Worm (Caenorhabditis elegans) whole organism, L1 larva: ENCODE data around the gene Y66D12A.19.

ENCODE experiments used
- C16A3.4 ChIP-seq: fragments of 150-350 bp; optimal IDR thresholded peaks from 2 replicates; lab custom pipeline; 2014; ENCODE audit warnings: missing biosample characterization, missing genetic modification characterization
- ama-1 ChIP-seq: fragments of 150-350 bp; optimal IDR thresholded peaks from 2 replicates; lab custom pipeline; 2014
- ceh-82 ChIP-seq, 3 experiments: fragments of 150-350 bp in 1 of 3; sonication (generic microtip) in 2 of 3; optimal IDR thresholded peaks; 2 replicates each; lab custom pipeline; 2014 to 2017; ENCODE audit warnings: missing biosample characterization in 3 of 3, missing genetic modification characterization in 3 of 3
- fkh-10 ChIP-seq: sonication (generic microtip); optimal IDR thresholded peaks from 2 replicates; lab custom pipeline; 2017; ENCODE audit warnings: missing biosample characterization, missing genetic modification reagents, missing genetic modification characterization
- grh-1 ChIP-seq: fragments of 200-800 bp; sonication (Bioruptor generic); IDR thresholded peaks from 2 replicates; pipeline ENCODE4 v1.3.6; 2022; ENCODE audit warnings: missing genetic modification reagents, missing genetic modification characterization, missing compliant biosample characterization
- hlh-17 ChIP-seq: fragments of 200-800 bp; sonication (Bioruptor generic); optimal IDR thresholded peaks from 2 replicates; lab custom pipeline; 2018; ENCODE audit warnings: missing genetic modification characterization, mild to moderate bottlenecking, missing compliant biosample characterization, moderate library complexity, borderline replicate concordance
- mdl-1 ChIP-seq, 2 experiments: fragments of 150-350 bp; optimal IDR thresholded peaks; 2 replicates each; lab custom pipeline; 2014 to 2017; ENCODE audit warnings: missing biosample characterization in 2 of 2, missing genetic modification characterization in 2 of 2, inconsistent platforms in 1 of 2
- nhr-20 ChIP-seq: sonication (generic microtip); optimal IDR thresholded peaks from 2 replicates; lab custom pipeline; 2016; ENCODE audit warnings: mild to moderate bottlenecking, missing genetic modification characterization, missing compliant biosample characterization
- nhr-90 ChIP-seq: sonication (generic microtip); optimal IDR thresholded peaks from 2 replicates; lab custom pipeline; 2016; ENCODE audit warnings: mild to moderate bottlenecking, missing genetic modification characterization, missing compliant biosample characterization; ENCODE audit not compliant: poor library complexity
- pqm-1 ChIP-seq: sonication (generic microtip); optimal IDR thresholded peaks from 3 replicates; lab custom pipeline; 2017; ENCODE audit warnings: missing biosample characterization, missing genetic modification characterization
- skn-1 ChIP-seq: fragments of 150-350 bp; optimal IDR thresholded peaks from 2 replicates; lab custom pipeline; 2014; ENCODE audit warnings: missing biosample characterization, missing genetic modification characterization
- sptf-1 ChIP-seq: fragments of 150-350 bp; optimal IDR thresholded peaks from 2 replicates; lab custom pipeline; 2014; ENCODE audit warnings: missing biosample characterization, missing genetic modification characterization
- unc-86 ChIP-seq: sonication (generic microtip); optimal IDR thresholded peaks from 2 replicates; lab custom pipeline; 2016; ENCODE audit warnings: missing genetic modification characterization, missing compliant biosample characterization

ce11 chrIII:11524073-11524472, 15.2 kb downstream of the Y66D12A.19 start:
- no peak for TF ChIP-seq mdl-1 (tag; optimal IDR thresholded peaks at IDR 0.05; lab: Kevin White, UChicago)
- no peak for TF ChIP-seq ama-1 (lab: Kevin White, UChicago)
- no peak for TF ChIP-seq unc-86
- TF ChIP-seq nhr-90 (tag; lab: Kevin White, UChicago) = no peak
- TF ChIP-seq C16A3.4 = no peak
- TF ChIP-seq skn-1 (tag; lab: Kevin White, UChicago) = no peak
- no peak for TF ChIP-seq nhr-20 (tag; lab: Kevin White, UChicago)
- no peak for TF ChIP-seq pqm-1
- TF ChIP-seq sptf-1 (tag; lab: Kevin White, UChicago) = no peak
- no peak for TF ChIP-seq hlh-17 (GFP tag; lab: Kevin White, UChicago)
- no peak for TF ChIP-seq grh-1
- no peak for TF ChIP-seq ceh-82 (tag; optimal IDR thresholded peaks at IDR 0.05; lab: Kevin White, UChicago)
- no peak for TF ChIP-seq fkh-10 (GFP tag; lab: Kevin White, UChicago)
